Worm (Caenorhabditis elegans): ENCODE results near the gene tsg-101.

ce11 chrIV:3514467-3514866, at the start of gene tsg-101:
- TF ChIP-seq ztf-29 (GFP tag; IDR thresholded peaks at IDR 0.05), result no peak
- no peak for TF ChIP-seq T22C8.4 (GFP tag; IDR thresholded peaks at IDR 0.05)
- no peak for TF ChIP-seq ztf-23 (GFP tag; IDR thresholded peaks at IDR 0.05)
- TF ChIP-seq flt-1 (GFP tag; IDR thresholded peaks at IDR 0.05), result no peak
- TF ChIP-seq klf-2 (GFP tag; conservative IDR thresholded peaks at IDR 0.05), result no peak
